Fruit fly (Drosophila melanogaster) whole organism, adult: Measurements from ENCODE around the gene CG31548.
A peak's percentile ranks its signal among the peaks of the same experiment; 100 is the strongest.

ENCODE experiments used
- CG11617 ChIP-seq: fragments of 200-800 bp; sonication (Bioruptor generic); optimal IDR thresholded peaks from 2 replicates; lab custom pipeline; 2017; ENCODE audit warnings: mild to moderate bottlenecking, missing biosample characterization, missing genetic modification reagents, missing genetic modification characterization
- CG12768 ChIP-seq: fragments of 200-800 bp; sonication (Bioruptor generic); optimal IDR thresholded peaks from 2 replicates; lab custom pipeline; 2017; ENCODE audit warnings: missing biosample characterization, missing genetic modification characterization, mild to moderate bottlenecking, moderate library complexity, missing genetic modification reagents
- CG14711 ChIP-seq: fragments of 200-800 bp; sonication (Bioruptor generic); optimal IDR thresholded peaks from 2 replicates; lab custom pipeline; 2018; ENCODE audit warnings: missing biosample characterization, mild to moderate bottlenecking, missing genetic modification characterization, moderate library complexity
- CG1620 ChIP-seq: fragments of 200-800 bp; sonication (Bioruptor generic); optimal IDR thresholded peaks from 2 replicates; lab custom pipeline; 2016; ENCODE audit warnings: missing biosample characterization, missing genetic modification characterization
- CG33017 ChIP-seq: fragments of 200-800 bp; sonication (Bioruptor generic); optimal IDR thresholded peaks from 2 replicates; lab custom pipeline; 2018; ENCODE audit warnings: missing biosample characterization, mild to moderate bottlenecking, missing genetic modification characterization, moderate library complexity
- CG5204 ChIP-seq: fragments of 200-800 bp; sonication (Bioruptor generic); optimal IDR thresholded peaks from 2 replicates; lab custom pipeline; 2016; ENCODE audit warnings: missing biosample characterization, missing genetic modification characterization
- CG7045 ChIP-seq: fragments of 200-800 bp; sonication (Bioruptor generic); optimal IDR thresholded peaks from 2 replicates; lab custom pipeline; 2017; ENCODE audit warnings: missing biosample characterization, mild to moderate bottlenecking, missing genetic modification characterization
- CG7101 ChIP-seq: fragments of 200-800 bp; sonication (Bioruptor generic); optimal IDR thresholded peaks from 2 replicates; lab custom pipeline; 2018; ENCODE audit warnings: missing biosample characterization, mild to moderate bottlenecking, missing genetic modification characterization, moderate library complexity
- Crg-1 ChIP-seq: fragments of 200-800 bp; sonication (Bioruptor generic); optimal IDR thresholded peaks from 2 replicates; lab custom pipeline; 2016; ENCODE audit warnings: missing biosample characterization, missing genetic modification characterization
- Hr96 ChIP-seq: fragments of 200-800 bp; sonication (Bioruptor generic); optimal IDR thresholded peaks from 2 replicates; lab custom pipeline; 2016; ENCODE audit warnings: missing biosample characterization, missing genetic modification characterization
- Mnt ChIP-seq: fragments of 200-800 bp; sonication (Bioruptor generic); optimal IDR thresholded peaks from 2 replicates; lab custom pipeline; 2016; ENCODE audit warnings: missing biosample characterization, mild to moderate bottlenecking, missing genetic modification characterization
- bab1 ChIP-seq: fragments of 200-800 bp; sonication (Bioruptor generic); optimal IDR thresholded peaks from 3 replicates; lab custom pipeline; 2019; ENCODE audit warnings: missing biosample characterization, mild to moderate bottlenecking, missing genetic modification characterization, moderate library complexity
- cic ChIP-seq: fragments of 200-800 bp; sonication (Bioruptor generic); optimal IDR thresholded peaks from 2 replicates; lab custom pipeline; 2017; ENCODE audit warnings: missing biosample characterization, mild to moderate bottlenecking, missing genetic modification characterization, moderate library complexity
- cnc ChIP-seq, 2 experiments: fragments of >200 bp; optimal IDR thresholded peaks; 2 replicates each; lab custom pipeline; 2017
- kay ChIP-seq: fragments of 200-800 bp; sonication (Bioruptor generic); peaks from one replicate; lab custom pipeline; 2016; ENCODE audit warnings: missing biosample characterization, missing genetic modification characterization, borderline replicate concordance
- ovo ChIP-seq: fragments of 200-800 bp; sonication (Bioruptor generic); optimal IDR thresholded peaks from 2 replicates; lab custom pipeline; 2016; ENCODE audit warnings: missing biosample characterization, missing genetic modification characterization
- pad ChIP-seq: fragments of 200-800 bp; sonication (Bioruptor generic); optimal IDR thresholded peaks from 3 replicates; lab custom pipeline; 2017; ENCODE audit warnings: missing biosample characterization, missing genetic modification characterization, mild to moderate bottlenecking, moderate library complexity, missing genetic modification reagents
- tj ChIP-seq: fragments of 200-800 bp; sonication (Bioruptor generic); optimal IDR thresholded peaks from 3 replicates; lab custom pipeline; 2017; ENCODE audit warnings: missing biosample characterization, mild to moderate bottlenecking, missing genetic modification characterization, moderate library complexity
- toe ChIP-seq: fragments of 200-800 bp; sonication (Bioruptor generic); optimal IDR thresholded peaks from 2 replicates; lab custom pipeline; 2016; ENCODE audit warnings: missing biosample characterization, missing genetic modification characterization

The CG31548 gene

DNA sequence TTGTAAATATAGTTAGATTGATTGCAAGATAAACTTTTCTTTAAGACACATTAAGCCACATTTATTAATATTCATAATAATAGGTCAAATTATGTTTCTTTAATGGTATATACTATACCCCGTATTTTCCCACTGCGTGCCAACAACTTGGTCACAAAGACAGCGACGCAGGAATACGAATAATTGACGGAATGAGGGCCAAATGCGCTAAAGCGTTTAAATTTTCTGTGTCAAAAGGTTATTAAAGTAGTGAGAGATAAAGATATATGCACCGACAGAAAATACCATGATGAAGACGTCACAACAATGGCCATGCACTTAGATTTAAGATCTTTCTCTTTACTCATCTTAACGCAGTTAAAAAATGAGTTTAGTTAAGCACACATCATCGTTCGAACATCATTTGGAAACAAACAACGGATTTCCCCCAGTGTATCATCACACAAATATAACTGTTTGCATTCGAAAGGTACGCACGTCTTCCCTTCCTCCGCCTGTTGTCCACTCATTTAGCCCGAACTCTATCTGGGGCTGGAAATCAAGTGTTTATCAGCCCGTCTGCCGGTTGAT, 16.2 kb downstream of the CG31548 start:
- TF ChIP-seq CG11617 (peak; percentile 5), cnc (optimal IDR thresholded peaks at IDR 0.05; lab: Kevin White, UChicago) (no peak)

DNA sequence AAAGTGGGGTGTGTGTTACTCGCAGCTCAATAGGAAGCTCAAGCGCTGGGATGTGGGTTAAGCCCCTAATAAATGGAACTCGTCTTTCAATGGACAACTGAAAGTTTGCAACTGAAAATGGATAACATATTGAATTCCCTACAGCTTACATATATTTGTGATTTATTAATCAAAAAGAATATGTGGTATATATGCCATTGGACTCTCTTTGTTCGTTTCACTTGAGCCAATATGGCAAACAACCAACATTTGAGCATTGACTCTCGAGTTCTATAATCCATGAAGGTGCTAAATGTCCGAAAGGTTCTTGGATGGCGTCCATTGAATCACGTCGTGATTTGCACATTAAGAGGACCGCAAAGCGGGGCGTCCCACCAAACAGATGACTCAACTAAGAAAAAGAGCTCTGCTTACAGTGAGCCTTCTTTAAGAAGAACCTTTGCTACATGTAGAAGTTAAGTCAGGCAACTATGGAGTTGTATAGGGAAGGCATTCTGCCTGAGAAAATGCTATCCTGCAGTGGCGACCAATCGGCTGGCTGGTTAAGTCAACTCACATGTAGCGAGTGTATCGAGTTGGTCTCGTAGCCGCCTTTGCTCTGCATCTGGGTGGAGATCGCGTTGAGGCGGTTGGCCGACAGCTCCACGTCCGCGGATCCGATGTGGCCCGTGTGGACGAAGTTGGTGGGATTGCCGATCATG, 18.6 kb downstream of the CG31548 start:
- TF ChIP-seq CG33017 (no peak), CG7045 (GFP tag; lab: Kevin White, UChicago) (no peak), Mnt (GFP tag; lab: Kevin White, UChicago) (no peak), CG12768 (GFP tag; lab: Kevin White, UChicago) (no peak)

DNA sequence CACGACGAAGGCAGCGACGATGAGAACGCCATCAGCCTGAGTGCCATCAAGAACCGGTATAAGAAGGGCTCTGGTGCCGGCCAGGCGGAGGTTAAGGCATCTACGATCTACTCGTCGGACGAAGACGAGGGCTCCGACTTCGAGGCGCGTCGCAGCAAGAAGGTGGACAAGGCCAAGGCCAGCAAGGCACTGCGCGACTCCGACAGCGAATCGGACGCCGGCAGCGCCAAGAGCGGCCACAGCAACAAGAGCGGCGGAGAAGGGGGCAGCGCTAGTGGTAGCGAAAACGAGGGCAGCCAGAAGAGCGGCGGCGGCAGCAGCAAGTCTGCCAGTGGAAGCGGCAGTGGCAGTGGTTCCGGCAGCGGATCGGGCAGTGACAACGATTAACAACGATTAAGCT, 21.2 kb downstream of the CG31548 start:
- TF ChIP-seq Mnt (GFP tag; lab: Kevin White, UChicago), result no peak
- TF ChIP-seq Crg-1 (GFP tag; lab: Kevin White, UChicago), result no peak
- TF ChIP-seq toe, result no peak
- no peak for TF ChIP-seq CG1620 (GFP tag; lab: Kevin White, UChicago)
- TF ChIP-seq CG33017, result no peak
- TF ChIP-seq CG14711 (tag; lab: Kevin White, UChicago), result no peak
- no peak for TF ChIP-seq CG5204 (GFP tag; lab: Kevin White, UChicago)
- no peak for TF ChIP-seq cnc (optimal IDR thresholded peaks at IDR 0.05; lab: Kevin White, UChicago)
- TF ChIP-seq CG7045 (GFP tag; lab: Kevin White, UChicago), result no peak

DNA sequence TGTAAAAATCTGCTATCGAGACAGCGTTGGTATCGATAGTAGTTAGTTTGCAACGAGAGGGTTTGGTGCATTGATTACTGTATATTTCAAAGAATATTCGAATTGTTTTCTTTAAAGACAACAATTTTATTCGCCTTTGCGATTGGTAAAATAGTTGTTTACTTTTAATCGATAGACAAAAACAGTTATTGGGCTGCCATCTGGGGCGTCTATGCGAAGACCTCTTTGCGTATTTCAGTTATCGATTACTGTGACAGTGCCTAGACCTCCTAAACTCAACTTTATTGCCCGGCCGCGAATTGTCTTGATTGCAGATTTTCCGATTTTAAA, 23.6 kb downstream of the CG31548 start, which contains the start of gene Atu:
Gene Atu, plus strand, starts transcription at position 245 of the 330 bp plus-strand sequence.
- peak; percentile 23 for TF ChIP-seq CG7101 (tag; lab: Kevin White, UChicago)
- peak; percentile 40 for TF ChIP-seq bab1 (GFP tag; lab: Kevin White, UChicago)
- TF ChIP-seq CG7045 (GFP tag; lab: Kevin White, UChicago), result peak; percentile 23
- no peak for TF ChIP-seq CG33017
- TF ChIP-seq cic (GFP tag; lab: Kevin White, UChicago), result no peak
- peak; percentile 14 for TF ChIP-seq Crg-1 (GFP tag; lab: Kevin White, UChicago)
- peak; percentile 7 for TF ChIP-seq CG12768 (GFP tag; lab: Kevin White, UChicago)
- TF ChIP-seq Hr96 (GFP tag; lab: Kevin White, UChicago), result no peak
- TF ChIP-seq Mnt (GFP tag; lab: Kevin White, UChicago), result peak; percentile 36
- peak; percentile 59 for TF ChIP-seq CG11617
- TF ChIP-seq ovo (GFP tag; lab: Kevin White, UChicago), result peak; percentile 46
- TF ChIP-seq pad, result peak; percentile 5
- no peak for TF ChIP-seq CG1620 (GFP tag; lab: Kevin White, UChicago)
- TF ChIP-seq tj (GFP tag; lab: Kevin White, UChicago), result peak; percentile 26

DNA sequence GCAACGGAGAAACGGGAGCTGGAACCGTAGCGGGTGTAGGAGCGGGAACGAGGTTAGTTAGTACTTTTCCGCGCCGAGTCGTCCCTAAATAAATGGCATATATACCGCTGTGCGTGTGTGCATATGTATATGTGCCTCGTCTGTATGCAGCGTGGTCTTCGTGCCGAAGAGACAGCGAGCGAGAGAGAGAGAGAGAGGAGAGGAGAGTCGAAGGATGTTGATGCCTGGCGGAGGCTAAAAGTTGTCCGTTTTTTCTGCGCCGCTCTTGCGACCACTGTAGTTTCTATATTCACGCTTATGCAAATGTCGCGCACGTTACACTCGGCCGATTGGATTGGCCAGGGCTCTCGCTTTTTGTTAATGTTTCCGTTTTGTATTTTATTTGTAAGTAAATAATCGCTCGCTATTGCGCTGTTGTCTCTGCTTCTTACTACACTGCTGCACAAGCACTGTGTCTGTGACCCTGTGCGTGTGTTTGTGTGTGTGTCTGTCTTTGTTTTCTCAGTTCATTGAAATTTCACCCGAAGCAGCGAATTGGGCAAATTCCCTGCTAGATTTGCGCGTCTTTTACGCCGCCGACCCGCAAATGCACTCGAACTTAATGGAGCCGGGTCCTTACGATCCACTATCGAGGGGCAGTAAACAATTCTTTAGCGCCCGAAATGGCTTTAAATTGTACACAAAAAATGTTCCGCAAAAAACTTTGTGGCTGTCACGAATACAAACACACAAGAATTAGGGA, 24.1 kb downstream of the CG31548 start, which contains the start of gene Rga:
Gene Rga, minus strand, starts transcription at position 741 of the 742 bp plus-strand sequence.
- TF ChIP-seq toe (no peak), tj (GFP tag; lab: Kevin White, UChicago) (peak; percentile 2), CG14711 (tag; lab: Kevin White, UChicago) (no peak)

DNA sequence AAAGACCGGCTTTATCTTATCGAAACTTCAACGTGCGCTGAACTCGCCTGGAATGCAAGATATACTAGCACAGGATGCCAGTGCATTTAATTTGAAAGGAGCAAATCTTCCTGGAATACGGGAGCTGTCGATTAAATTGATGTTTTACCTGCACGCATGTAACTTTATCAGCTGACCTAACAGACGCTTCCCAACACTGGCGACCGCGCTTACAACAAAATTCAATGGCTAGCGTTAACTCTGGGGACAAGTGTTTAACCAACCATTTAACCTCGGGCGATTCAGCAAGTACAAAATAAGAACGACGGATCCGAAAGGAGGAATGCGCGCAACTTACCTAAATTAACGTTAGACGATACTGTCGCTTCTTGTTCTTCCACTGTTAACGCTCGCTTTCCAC, 24.9 kb downstream of the CG31548 start:
- TF ChIP-seq pad (no peak), Crg-1 (GFP tag; lab: Kevin White, UChicago) (no peak), kay (GFP tag; lab: Kevin White, UChicago) (no peak), Mnt (GFP tag; lab: Kevin White, UChicago) (no peak), CG7101 (tag; lab: Kevin White, UChicago) (no peak)

DNA sequence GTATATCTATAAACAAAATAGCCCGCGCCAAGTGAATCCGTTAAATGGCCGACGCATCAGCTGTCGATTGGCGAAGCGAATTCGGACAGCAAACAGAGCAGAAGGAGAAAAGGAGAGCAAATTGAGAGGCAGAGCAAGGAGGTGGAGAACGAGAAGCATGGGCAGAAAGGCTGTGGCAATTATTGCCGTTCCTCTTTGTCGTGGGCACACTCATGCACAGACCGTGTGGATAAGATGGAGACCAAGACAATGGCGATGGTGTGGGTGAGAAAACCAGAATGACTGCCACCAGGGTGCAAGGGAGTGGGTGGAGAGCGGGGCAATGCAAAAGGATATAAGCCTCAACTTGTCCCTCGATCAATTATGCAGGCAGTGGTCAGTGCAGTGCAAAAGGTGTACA, 25.5 kb downstream of the CG31548 start:
- TF ChIP-seq pad, result peak; percentile 0
- no peak for TF ChIP-seq CG14711 (tag; lab: Kevin White, UChicago)
- no peak for TF ChIP-seq Crg-1 (GFP tag; lab: Kevin White, UChicago)
- no peak for TF ChIP-seq Hr96 (GFP tag; lab: Kevin White, UChicago)
- TF ChIP-seq Mnt (GFP tag; lab: Kevin White, UChicago), result no peak
- TF ChIP-seq toe, result no peak
- no peak for TF ChIP-seq tj (GFP tag; lab: Kevin White, UChicago)
- no peak for TF ChIP-seq CG12768 (GFP tag; lab: Kevin White, UChicago)
- TF ChIP-seq ovo (GFP tag; lab: Kevin White, UChicago), result no peak
